Fruit fly (Drosophila melanogaster) whole organism, wandering third instar larva: ENCODE measurements around the gene wwk.

Experiments
- CG32264 ChIP-seq: fragments of 200-800 bp; sonication (Bioruptor generic); optimal IDR thresholded peaks from 2 replicates; lab custom pipeline; 2016; ENCODE audit warnings: missing biosample characterization, missing genetic modification characterization
- Hr78 ChIP-seq: fragments of >200 bp; optimal IDR thresholded peaks from 2 replicates; lab custom pipeline; 2017; ENCODE audit warnings: missing biosample characterization, missing genetic modification characterization
- OdsH ChIP-seq: fragments of 200-800 bp; sonication (Bioruptor generic); optimal IDR thresholded peaks from 2 replicates; lab custom pipeline; 2016; ENCODE audit warnings: missing biosample characterization, mild to moderate bottlenecking, missing genetic modification characterization
- Vsx2 ChIP-seq: fragments of 200-300, 225-300 bp; sonication (Bioruptor generic); optimal IDR thresholded peaks from 2 replicates; lab custom pipeline; 2018; ENCODE audit warnings: missing biosample characterization, missing genetic modification characterization; ENCODE audit not compliant: partially characterized antibody
- dl ChIP-seq, 2 experiments: fragments of 175-275, 200-275 bp in 1 of 2; fragments of 200-275 bp in 1 of 2; sonication (Bioruptor generic); optimal IDR thresholded peaks; lab custom pipeline; 2018; ENCODE audit warnings: mild to moderate bottlenecking in 2 of 2, missing biosample characterization in 2 of 2, missing genetic modification characterization in 2 of 2, moderate library complexity in 2 of 2; ENCODE audit not compliant: partially characterized antibody in 2 of 2, insufficient read depth in 1 of 2
- jim ChIP-seq: fragments of 175-275, 200-325 bp; sonication (Bioruptor generic); optimal IDR thresholded peaks from 2 replicates; lab custom pipeline; 2016; ENCODE audit warnings: missing biosample characterization, mild to moderate bottlenecking, missing genetic modification characterization
- psq ChIP-seq: fragments of 200-800 bp; sonication (Bioruptor generic); optimal IDR thresholded peaks from 3 replicates; lab custom pipeline; 2017; ENCODE audit warnings: missing biosample characterization, mild to moderate bottlenecking, missing genetic modification characterization, moderate library complexity

- no peak for TF ChIP-seq jim (GFP tag; lab: Kevin White, UChicago)
- TF ChIP-seq psq, result no peak
- TF ChIP-seq Vsx2 (GFP tag; lab: Kevin White, UChicago), result no peak
- no peak for TF ChIP-seq Hr78 (GFP tag; lab: Kevin White, UChicago)
- TF ChIP-seq CG32264 (GFP tag; lab: Kevin White, UChicago), result no peak
- TF ChIP-seq OdsH (GFP tag; lab: Kevin White, UChicago), result no peak
- TF ChIP-seq dl (GFP tag; optimal IDR thresholded peaks at IDR 0.05; lab: Kevin White, UChicago; ENCODE audit: insufficient read depth in 1 of 2, partially characterized antibody in 2 of 2), result no peak
Measured at dm6 chr2L:15107238-15107637, 32.7 kb downstream of the wwk start.
